Worm (Caenorhabditis elegans) whole organism, late embryonic: ENCODE data around the gene K06H7.1.

Experiments
- C38D4.7 ChIP-seq: fragments of 200-800 bp; sonication (Bioruptor generic); optimal IDR thresholded peaks from 2 replicates; lab custom pipeline; 2018; ENCODE audit warnings: mild to moderate bottlenecking, missing genetic modification characterization, moderate library complexity, missing compliant biosample characterization
- F13H6.1 ChIP-seq: sonication (generic microtip); optimal IDR thresholded peaks from 2 replicates; lab custom pipeline; 2016; ENCODE audit warnings: missing genetic modification characterization, missing compliant biosample characterization
- K09A11.1 ChIP-seq: sonication (generic microtip); optimal IDR thresholded peaks from 2 replicates; lab custom pipeline; 2017; ENCODE audit warnings: antibody characterized with exemption, mild to moderate bottlenecking, missing genetic modification characterization, missing compliant biosample characterization; ENCODE audit not compliant: insufficient read depth
- ceh-18 ChIP-seq: sonication (generic microtip); optimal IDR thresholded peaks from 2 replicates; lab custom pipeline; 2016; ENCODE audit warnings: missing genetic modification characterization, missing compliant biosample characterization
- ceh-19 ChIP-seq: fragments of 200-800 bp; sonication (Bioruptor generic); optimal IDR thresholded peaks from 2 replicates; lab custom pipeline; 2018; ENCODE audit warnings: mild to moderate bottlenecking, missing genetic modification characterization, missing compliant biosample characterization
- ceh-2 ChIP-seq: sonication (generic microtip); optimal IDR thresholded peaks from 2 replicates; lab custom pipeline; 2016; ENCODE audit warnings: missing genotype, missing genetic modification characterization, missing compliant biosample characterization
- ceh-22 ChIP-seq: sonication (generic microtip); optimal IDR thresholded peaks from 2 replicates; lab custom pipeline; 2017; ENCODE audit warnings: missing biosample characterization, missing genetic modification characterization
- ceh-34 ChIP-seq: sonication (generic microtip); optimal IDR thresholded peaks from 2 replicates; lab custom pipeline; 2016; ENCODE audit warnings: mild to moderate bottlenecking, missing genetic modification characterization, missing compliant biosample characterization
- ceh-9 ChIP-seq: sonication (generic microtip); optimal IDR thresholded peaks from 2 replicates; lab custom pipeline; 2016; ENCODE audit warnings: mild to moderate bottlenecking, missing genetic modification characterization, inconsistent platforms, missing compliant biosample characterization
- dmd-4 ChIP-seq: sonication (generic microtip); optimal IDR thresholded peaks from 2 replicates; lab custom pipeline; 2016; ENCODE audit warnings: borderline replicate concordance, missing genetic modification characterization, missing compliant biosample characterization
- dve-1 ChIP-seq: sonication (generic microtip); optimal IDR thresholded peaks from 2 replicates; lab custom pipeline; 2017; ENCODE audit warnings: antibody characterized with exemption, mild to moderate bottlenecking, missing genetic modification characterization, missing compliant biosample characterization
- eyg-1 ChIP-seq: sonication (generic microtip); optimal IDR thresholded peaks from 2 replicates; lab custom pipeline; 2016; ENCODE audit warnings: missing genotype, missing genetic modification characterization, missing compliant biosample characterization
- fax-1 ChIP-seq: sonication (generic microtip); optimal IDR thresholded peaks from 2 replicates; lab custom pipeline; 2016; ENCODE audit warnings: missing genotype, missing genetic modification characterization, missing compliant biosample characterization
- hlh-15 ChIP-seq: sonication (generic microtip); optimal IDR thresholded peaks from 2 replicates; lab custom pipeline; 2016; ENCODE audit warnings: missing genetic modification characterization, missing compliant biosample characterization
- hlh-30 ChIP-seq: sonication (generic microtip); optimal IDR thresholded peaks from 2 replicates; lab custom pipeline; 2017; ENCODE audit warnings: antibody characterized with exemption, missing genetic modification characterization, missing compliant biosample characterization; ENCODE audit not compliant: insufficient read depth
- hlh-6 ChIP-seq: sonication (generic microtip); optimal IDR thresholded peaks from 2 replicates; lab custom pipeline; 2016; ENCODE audit warnings: missing genotype, missing genetic modification characterization, missing compliant biosample characterization
- madf-2 ChIP-seq: sonication (generic microtip); optimal IDR thresholded peaks from 2 replicates; lab custom pipeline; 2017; ENCODE audit warnings: missing genetic modification characterization, missing compliant biosample characterization
- nfya-1 ChIP-seq: sonication (generic microtip); optimal IDR thresholded peaks from 2 replicates; lab custom pipeline; 2017; ENCODE audit warnings: missing genetic modification characterization, mild to moderate bottlenecking, missing compliant biosample characterization, antibody characterized with exemption, moderate library complexity
- nhr-232 ChIP-seq: sonication (generic microtip); optimal IDR thresholded peaks from 2 replicates; lab custom pipeline; 2016; ENCODE audit warnings: missing genetic modification characterization, missing compliant biosample characterization
- npax-4 ChIP-seq: sonication (generic microtip); optimal IDR thresholded peaks from 2 replicates; lab custom pipeline; 2016; ENCODE audit warnings: missing genetic modification characterization, missing compliant biosample characterization
- pha-2 ChIP-seq: sonication (generic microtip); optimal IDR thresholded peaks from 2 replicates; lab custom pipeline; 2017; ENCODE audit warnings: mild to moderate bottlenecking, missing genetic modification characterization, missing compliant biosample characterization
- pha-4 ChIP-seq: fragments of 150-350 bp; optimal IDR thresholded peaks from 2 replicates; lab custom pipeline; 2018; ENCODE audit warnings: missing biosample characterization, missing genetic modification reagents, missing genetic modification characterization
- pros-1 ChIP-seq: fragments of 150-350 bp; optimal IDR thresholded peaks from 2 replicates; lab custom pipeline; 2014; ENCODE audit warnings: missing biosample characterization, missing genetic modification reagents, missing genetic modification characterization
- rnt-1 ChIP-seq: sonication (generic microtip); optimal IDR thresholded peaks from 2 replicates; lab custom pipeline; 2016; ENCODE audit warnings: missing genetic modification characterization, missing compliant biosample characterization
- sox-2 ChIP-seq: fragments of 200-800 bp; sonication (Bioruptor generic); IDR thresholded peaks from 2 replicates; pipeline ENCODE4 v1.3.6; 2022; ENCODE audit warnings: missing genetic modification reagents, missing genetic modification characterization, missing compliant biosample characterization
- sox-4 ChIP-seq: sonication (generic microtip); optimal IDR thresholded peaks from 2 replicates; lab custom pipeline; 2017; ENCODE audit warnings: mild to moderate bottlenecking, missing genetic modification characterization, inconsistent platforms, missing compliant biosample characterization
- syd-9 ChIP-seq: sonication (generic microtip); optimal IDR thresholded peaks from 2 replicates; lab custom pipeline; 2016; ENCODE audit warnings: mild to moderate bottlenecking, missing genetic modification characterization, moderate library complexity, missing compliant biosample characterization
- tbx-7 ChIP-seq: sonication (generic microtip); optimal IDR thresholded peaks from 2 replicates; lab custom pipeline; 2016; ENCODE audit warnings: missing genotype, missing genetic modification characterization, missing compliant biosample characterization
- unc-3 ChIP-seq, 2 experiments: fragments of 200-800 bp in 1 of 2; sonication (Bioruptor generic) in 1 of 2; sonication (generic microtip) in 1 of 2; conservative IDR thresholded peaks in 1 of 2; optimal IDR thresholded peaks in 1 of 2; 2 replicates each; pipeline versions ENCODE4 v1.3.6 to Lab custom; 2016 to 2022; ENCODE audit warnings: missing compliant biosample characterization in 2 of 2, missing genetic modification characterization in 2 of 2, missing genetic modification reagents in 1 of 2
- unc-42 ChIP-seq: sonication (generic microtip); optimal IDR thresholded peaks from 2 replicates; lab custom pipeline; 2016; ENCODE audit warnings: missing genotype, missing genetic modification characterization, missing compliant biosample characterization
- unc-55 ChIP-seq: sonication (generic microtip); optimal IDR thresholded peaks from 2 replicates; lab custom pipeline; 2017; ENCODE audit warnings: missing biosample characterization, missing genetic modification reagents, missing genetic modification characterization
- unc-86 ChIP-seq: sonication (generic microtip); optimal IDR thresholded peaks from 2 replicates; lab custom pipeline; 2016; ENCODE audit warnings: missing genetic modification characterization, missing compliant biosample characterization
- zip-5 ChIP-seq: sonication (generic microtip); optimal IDR thresholded peaks from 2 replicates; lab custom pipeline; 2016; ENCODE audit warnings: missing genetic modification characterization, missing compliant biosample characterization
- ztf-16 ChIP-seq: sonication (generic microtip); optimal IDR thresholded peaks from 2 replicates; lab custom pipeline; 2017; ENCODE audit warnings: missing genetic modification characterization, missing compliant biosample characterization

Gene K06H7.1

DNA sequence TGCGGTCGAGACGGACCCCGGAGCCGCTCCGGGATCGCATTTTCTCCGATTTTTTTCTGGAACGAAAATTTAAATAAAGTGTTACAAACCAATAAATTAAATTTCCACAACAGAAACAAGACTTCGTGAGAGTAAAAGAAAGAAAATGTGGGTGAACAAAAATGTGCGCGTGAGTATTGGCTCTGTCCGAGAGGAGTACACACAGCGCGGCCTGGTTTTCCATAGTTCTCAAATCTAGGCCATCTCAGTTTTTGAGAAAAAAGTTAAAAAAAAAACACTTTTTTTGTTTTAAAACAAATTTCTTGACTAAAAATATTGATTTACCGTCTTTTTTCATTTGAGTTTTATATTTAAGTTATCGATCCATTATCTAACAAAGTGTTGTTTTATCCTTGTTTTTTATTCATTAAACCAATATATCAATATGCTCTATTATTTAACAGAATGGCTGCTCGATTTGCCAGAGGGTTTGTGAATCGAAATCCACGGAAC, 45.5 kb downstream of the K06H7.1 start, which contains the start of the genes C14B9.8 and mrpl-18 (continued):
- TF ChIP-seq unc-42 (tag; lab: Kevin White, UChicago): peak; percentile 55
- peak; percentile 98 for TF ChIP-seq tbx-7 (tag; lab: Kevin White, UChicago)
- no peak for TF ChIP-seq syd-9 (tag; lab: Kevin White, UChicago)
- no peak for TF ChIP-seq pros-1 (tag; lab: Kevin White, UChicago)
- no peak for TF ChIP-seq pha-4 (tag; lab: Kevin White, UChicago)
- TF ChIP-seq ceh-22 (tag; lab: Kevin White, UChicago): no peak
- TF ChIP-seq F13H6.1 (tag; lab: Kevin White, UChicago): peak; percentile 52
- TF ChIP-seq nhr-232 (tag; lab: Kevin White, UChicago): no peak
- no peak for TF ChIP-seq K09A11.1 (tag; lab: Kevin White, UChicago)
- TF ChIP-seq pha-2 (tag; lab: Kevin White, UChicago): no peak
- no peak for TF ChIP-seq ceh-9 (tag; lab: Kevin White, UChicago)
- no peak for TF ChIP-seq unc-3 (GFP tag; conservative IDR thresholded peaks at IDR 0.05; lab: Robert Waterston, UW)
- no peak for TF ChIP-seq unc-3 (tag; optimal IDR thresholded peaks at IDR 0.05; lab: Kevin White, UChicago)
- TF ChIP-seq dmd-4 (tag; lab: Kevin White, UChicago): no peak
- TF ChIP-seq ceh-34 (tag; lab: Kevin White, UChicago): no peak
- peak; percentile 71 for TF ChIP-seq rnt-1 (tag; lab: Kevin White, UChicago)
- TF ChIP-seq fax-1 (tag; lab: Kevin White, UChicago): peak; percentile 74
- peak; percentile 8 for TF ChIP-seq ceh-18 (tag; lab: Kevin White, UChicago)
- TF ChIP-seq unc-86 (tag; lab: Kevin White, UChicago): peak; percentile 29
- no peak for TF ChIP-seq hlh-6
- no peak for TF ChIP-seq unc-55 (GFP tag; lab: Kevin White, UChicago)
- TF ChIP-seq npax-4 (tag; lab: Kevin White, UChicago): no peak
- no peak for TF ChIP-seq ceh-19
- no peak for TF ChIP-seq hlh-30 (tag; lab: Kevin White, UChicago)

DNA sequence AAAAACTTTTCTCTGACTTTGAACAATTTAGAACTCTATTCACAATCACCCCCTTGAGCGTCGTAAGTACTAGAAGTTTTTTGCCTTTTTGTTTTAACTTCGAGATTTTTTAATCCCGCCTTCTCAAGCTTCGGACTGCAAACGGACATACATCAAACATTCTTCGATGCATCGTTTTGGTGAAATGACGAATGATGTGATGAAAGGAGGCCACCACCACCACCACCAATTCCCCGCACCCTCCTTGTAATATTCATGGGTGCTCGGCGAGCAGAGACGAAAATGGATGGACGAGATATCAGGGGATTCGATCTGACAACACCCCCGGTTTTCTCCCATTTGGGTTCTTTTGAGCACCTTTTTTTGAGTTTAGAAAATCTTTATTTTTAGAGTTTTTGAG, 46.8 kb downstream of the K06H7.1 start:
- no peak for TF ChIP-seq ceh-2 (tag; lab: Kevin White, UChicago)
- TF ChIP-seq ceh-34 (tag; lab: Kevin White, UChicago): no peak
- TF ChIP-seq eyg-1 (tag; lab: Kevin White, UChicago): no peak
- TF ChIP-seq unc-42 (tag; lab: Kevin White, UChicago): no peak
- no peak for TF ChIP-seq hlh-15 (tag; lab: Kevin White, UChicago)

DNA sequence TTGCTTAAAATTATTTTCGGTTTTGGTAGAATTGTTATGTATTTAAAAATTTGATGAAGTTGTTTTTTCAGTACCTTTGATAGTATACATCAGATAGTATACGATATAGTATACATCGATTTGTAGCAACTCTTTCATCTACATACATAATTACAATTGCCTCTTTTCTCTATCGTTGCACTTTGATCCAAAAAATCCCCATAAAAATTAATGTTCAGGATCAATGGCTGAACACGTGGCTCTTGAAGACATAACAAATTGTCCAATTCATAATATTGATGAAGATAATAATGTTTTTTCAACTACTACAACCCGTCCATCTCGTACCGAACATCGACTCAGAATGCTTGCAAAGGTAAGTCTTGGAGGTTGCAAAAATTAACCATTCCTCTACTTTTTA, 49.6 kb downstream of the K06H7.1 start, which contains the start of gene D2007.2:
Gene D2007.2, plus strand, starts transcription at position 213 of the 400 bp plus-strand sequence.
- TF ChIP-seq ceh-34 (tag; lab: Kevin White, UChicago) (no peak), ceh-22 (tag; lab: Kevin White, UChicago) (no peak), nfya-1 (no peak), ceh-19 (no peak), sox-4 (tag; lab: Kevin White, UChicago) (no peak), fax-1 (tag; lab: Kevin White, UChicago) (no peak), ztf-16 (no peak), unc-42 (tag; lab: Kevin White, UChicago) (no peak), sox-2 (GFP tag; lab: Robert Waterston, UW) (no peak), C38D4.7 (GFP tag; lab: Kevin White, UChicago) (no peak), madf-2 (tag; lab: Kevin White, UChicago) (no peak), zip-5 (no peak), nhr-232 (tag; lab: Kevin White, UChicago) (no peak), dve-1 (tag; lab: Kevin White, UChicago) (no peak)
- TF ChIP-seq, all 69 proteins: peak for 0
